Worm (Caenorhabditis elegans) whole organism, young adult: ENCODE data around the gene nlr-1.

Experiments used
- B0019.2 ChIP-seq: fragments of 200-800 bp; sonication (Bioruptor generic); conservative IDR thresholded peaks from 2 replicates; pipeline ENCODE4 v1.3.6; 2022; ENCODE audit warnings: missing genetic modification reagents, missing genetic modification characterization, missing compliant biosample characterization
- F52B5.7 ChIP-seq: sonication (generic microtip); optimal IDR thresholded peaks from 2 replicates; lab custom pipeline; 2016; ENCODE audit warnings: mild to moderate bottlenecking, missing genetic modification characterization, missing compliant biosample characterization
- K11D2.4 ChIP-seq: fragments of 200-800 bp; sonication (Bioruptor generic); IDR thresholded peaks from 2 replicates; pipeline ENCODE4 v1.3.6; 2022; ENCODE audit warnings: missing genetic modification reagents, missing genetic modification characterization, missing compliant biosample characterization
- K12H6.12 ChIP-seq: fragments of 200-800 bp; sonication (Bioruptor generic); optimal IDR thresholded peaks from 2 replicates; lab custom pipeline; 2018; ENCODE audit warnings: mild to moderate bottlenecking, missing genetic modification characterization, missing compliant biosample characterization
- lag-1 ChIP-seq: fragments of 200-800 bp; sonication (Bioruptor generic); IDR thresholded peaks from 2 replicates; pipeline ENCODE4 v1.3.6; 2022; ENCODE audit warnings: missing genetic modification reagents, missing genetic modification characterization, missing compliant biosample characterization
- lin-35 ChIP-seq, 3 experiments: fragments of 150-350 bp in 2 of 3; sonication (generic microtip) in 1 of 3; optimal IDR thresholded peaks; 2 replicates each; lab custom pipeline; 2014 to 2018; ENCODE audit warnings: missing biosample characterization in 3 of 3, missing genetic modification characterization in 3 of 3, missing genetic modification reagents in 3 of 3
- lir-1 ChIP-seq: fragments of 200-800 bp; sonication (Bioruptor generic); conservative IDR thresholded peaks from 2 replicates; pipeline ENCODE4 v1.3.6; 2022; ENCODE audit warnings: missing genetic modification reagents, missing genetic modification characterization, missing compliant biosample characterization
- mel-28 ChIP-seq: sonication (generic microtip); optimal IDR thresholded peaks from 2 replicates; lab custom pipeline; 2016; ENCODE audit warnings: borderline replicate concordance, mild to moderate bottlenecking, missing genetic modification characterization, missing compliant biosample characterization
- nhr-90 ChIP-seq: sonication (generic microtip); optimal IDR thresholded peaks from 2 replicates; lab custom pipeline; 2016; ENCODE audit warnings: missing genotype, mild to moderate bottlenecking, missing genetic modification characterization, missing compliant biosample characterization
- pha-4 ChIP-seq: fragments of 150-350 bp; sonication (generic microtip); optimal IDR thresholded peaks from 2 replicates; lab custom pipeline; 2014; ENCODE audit warnings: missing biosample characterization, missing genetic modification reagents, missing genetic modification characterization
- rpc-1 ChIP-seq, 2 experiments: fragments of 150-350 bp in 1 of 2; sonication (generic microtip) in 1 of 2; optimal IDR thresholded peaks; 2 replicates each; lab custom pipeline; 2014 to 2018; ENCODE audit warnings: missing biosample characterization in 1 of 2, missing genetic modification characterization in 1 of 2, missing genetic modification reagents in 1 of 2, missing genotype in 1 of 2
- snpc-4 ChIP-seq, 5 experiments: fragments of 150-350 bp in 1 of 5; sonication (generic microtip) in 4 of 5; optimal IDR thresholded peaks; 2 replicates each; lab custom pipeline; 2014 to 2018; ENCODE audit warnings: missing genetic modification characterization in 5 of 5, missing biosample characterization in 3 of 5, antibody characterized with exemption in 2 of 5, mild to moderate bottlenecking in 2 of 5, missing compliant biosample characterization in 2 of 5, missing genotype in 2 of 5, moderate library complexity in 2 of 5, missing genetic modification reagents in 1 of 5
- tlf-1 ChIP-seq: fragments of 200-800 bp; sonication (Bioruptor generic); optimal IDR thresholded peaks from 2 replicates; lab custom pipeline; 2018; ENCODE audit warnings: mild to moderate bottlenecking, missing genetic modification characterization, missing compliant biosample characterization
- ztf-22 ChIP-seq: fragments of 200-800 bp; sonication (Bioruptor generic); optimal IDR thresholded peaks from 2 replicates; lab custom pipeline; 2018; ENCODE audit warnings: mild to moderate bottlenecking, missing genetic modification characterization, moderate library complexity, missing compliant biosample characterization

DNA sequence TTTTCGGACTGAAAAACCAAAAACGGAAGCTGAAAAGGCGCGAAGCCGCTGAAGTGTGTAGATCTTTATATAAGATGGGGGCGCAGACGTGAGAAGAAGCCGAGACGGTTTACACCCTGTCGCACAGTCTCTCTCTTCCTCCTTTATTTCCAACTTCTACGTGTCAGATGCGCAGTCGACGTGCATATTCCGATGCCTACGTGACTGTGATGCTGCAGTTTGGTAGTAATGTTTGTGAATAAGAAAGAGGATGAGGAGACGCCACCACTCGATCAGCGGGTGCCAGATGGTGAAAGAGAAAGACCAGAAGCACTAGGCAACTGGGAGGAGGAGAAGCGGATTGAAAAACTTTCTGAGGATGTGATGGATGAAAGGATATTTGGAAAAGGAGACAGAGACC is 40.1 kb upstream of the nlr-1 start:
- no peak for TF ChIP-seq nhr-90 (tag; lab: Kevin White, UChicago)
- TF ChIP-seq lir-1 (GFP tag; lab: Robert Waterston, UW) = no peak
- TF ChIP-seq pha-4 (tag; lab: Kevin White, UChicago) = no peak
- no peak for TF ChIP-seq rpc-1 (optimal IDR thresholded peaks at IDR 0.05; lab: Kevin White, UChicago)
- TF ChIP-seq rpc-1 (tag; optimal IDR thresholded peaks at IDR 0.05; lab: Kevin White, UChicago) = no peak
- TF ChIP-seq B0019.2 (GFP tag; lab: Robert Waterston, UW) = no peak
- no peak for TF ChIP-seq lag-1
- no peak for TF ChIP-seq K12H6.12 (tag; lab: Kevin White, UChicago)
- no peak for TF ChIP-seq K11D2.4 (GFP tag; lab: Robert Waterston, UW)
- TF ChIP-seq lin-35 (GFP tag; optimal IDR thresholded peaks at IDR 0.05; lab: Kevin White, UChicago) = no peak
- no peak for TF ChIP-seq F52B5.7 (tag; lab: Kevin White, UChicago)
- TF ChIP-seq tlf-1 (GFP tag; lab: Kevin White, UChicago) = no peak
- TF ChIP-seq mel-28 = no peak
- TF ChIP-seq snpc-4 (GFP tag; optimal IDR thresholded peaks at IDR 0.05; lab: Kevin White, UChicago) = no peak
- TF ChIP-seq snpc-4 (tag; optimal IDR thresholded peaks at IDR 0.05; lab: Kevin White, UChicago) = no peak
- no peak for TF ChIP-seq ztf-22
